Worm (Caenorhabditis elegans) whole organism, L4 larva: ENCODE results near the gene rsef-1.

Experiments used
- D1046.2 ChIP-seq: fragments of 200-800 bp; sonication (Bioruptor generic); IDR thresholded peaks from 2 replicates; pipeline ENCODE4 v1.3.6; 2022; ENCODE audit warnings: missing genetic modification characterization, missing compliant biosample characterization
- F44E2.7 ChIP-seq: fragments of 200-800 bp; sonication (Bioruptor generic); IDR thresholded peaks from 2 replicates; pipeline ENCODE4 v2.1.2; 2022; ENCODE audit warnings: missing genetic modification characterization, missing compliant biosample characterization
- T26A8.4 ChIP-seq: fragments of 200-800 bp; sonication (Bioruptor generic); IDR thresholded peaks from 2 replicates; pipeline ENCODE4 v1.3.6; 2022; ENCODE audit warnings: missing genetic modification characterization, missing compliant biosample characterization
- Y105C5A.15 ChIP-seq: fragments of 200-800 bp; sonication (Bioruptor generic); IDR thresholded peaks from 2 replicates; pipeline ENCODE4 v1.3.6; 2022; ENCODE audit warnings: missing genetic modification characterization, missing compliant biosample characterization
- Y75B8A.6 ChIP-seq: fragments of 200-800 bp; sonication (Bioruptor generic); IDR thresholded peaks from 2 replicates; pipeline ENCODE4 v1.3.6; 2022; ENCODE audit warnings: missing genetic modification reagents, missing genetic modification characterization, missing compliant biosample characterization
- ceh-20 ChIP-seq: fragments of 200-800 bp; sonication (Bioruptor generic); IDR thresholded peaks from 2 replicates; pipeline ENCODE4 v1.3.6; 2022; ENCODE audit warnings: missing genetic modification reagents, missing genetic modification characterization, missing compliant biosample characterization
- ceh-28 ChIP-seq: fragments of 150-350 bp; optimal IDR thresholded peaks from 2 replicates; lab custom pipeline; 2014; ENCODE audit warnings: missing biosample characterization, missing genetic modification reagents, missing genetic modification characterization
- ceh-32 ChIP-seq: sonication (generic microtip); optimal IDR thresholded peaks from 2 replicates; lab custom pipeline; 2016; ENCODE audit warnings: mild to moderate bottlenecking, missing genetic modification characterization, missing compliant biosample characterization; ENCODE audit not compliant: poor library complexity
- ceh-82 ChIP-seq: sonication (generic microtip); optimal IDR thresholded peaks from 2 replicates; lab custom pipeline; 2017; ENCODE audit warnings: missing biosample characterization, missing genetic modification characterization
- daf-16 ChIP-seq, 3 experiments: sonication (generic microtip); optimal IDR thresholded peaks; 2 replicates each; lab custom pipeline; 2016 to 2017; ENCODE audit warnings: missing genetic modification characterization in 3 of 3, missing genetic modification reagents in 3 of 3, mild to moderate bottlenecking in 2 of 3, missing compliant biosample characterization in 2 of 3, missing biosample characterization in 1 of 3, moderate library complexity in 1 of 3
- daf-19 ChIP-seq: fragments of 200-800 bp; sonication (Bioruptor generic); conservative IDR thresholded peaks from 2 replicates; pipeline ENCODE4 v1.3.6; 2022; ENCODE audit warnings: missing genetic modification characterization, missing compliant biosample characterization
- daf-8 ChIP-seq: fragments of 200-800 bp; sonication (Bioruptor generic); IDR thresholded peaks from 2 replicates; pipeline ENCODE4 v1.3.6; 2022; ENCODE audit warnings: missing genetic modification characterization, missing compliant biosample characterization
- dmd-9 ChIP-seq: fragments of 200-800 bp; sonication (Bioruptor generic); IDR thresholded peaks from 2 replicates; pipeline ENCODE4 v1.3.6; 2022; ENCODE audit warnings: missing genetic modification reagents, missing genetic modification characterization, missing compliant biosample characterization
- dpl-1 ChIP-seq: fragments of 150-350 bp; optimal IDR thresholded peaks from 2 replicates; lab custom pipeline; 2014; ENCODE audit warnings: missing biosample characterization, missing genetic modification reagents, missing genetic modification characterization
- dve-1 ChIP-seq: sonication (generic microtip); optimal IDR thresholded peaks from 2 replicates; lab custom pipeline; 2017; ENCODE audit warnings: antibody characterized with exemption, mild to moderate bottlenecking, missing genetic modification characterization, missing compliant biosample characterization; ENCODE audit not compliant: insufficient read depth
- egl-43 ChIP-seq: fragments of 200-800 bp; sonication (Bioruptor generic); IDR thresholded peaks from 2 replicates; pipeline ENCODE4 v1.3.6; 2022; ENCODE audit warnings: missing genetic modification reagents, missing genetic modification characterization, missing compliant biosample characterization
- fkh-10 ChIP-seq: fragments of 150-350 bp; optimal IDR thresholded peaks from 2 replicates; lab custom pipeline; 2014; ENCODE audit warnings: missing biosample characterization, missing genetic modification reagents, missing genetic modification characterization
- hif-1 ChIP-seq, 2 experiments: sonication (generic microtip); optimal IDR thresholded peaks; 2 replicates each; lab custom pipeline; 2016 to 2017; ENCODE audit warnings: missing compliant biosample characterization in 2 of 2, missing genetic modification characterization in 2 of 2, missing genetic modification reagents in 2 of 2, missing genotype in 2 of 2, mild to moderate bottlenecking in 1 of 2
- hlh-11 ChIP-seq: fragments of 200-800 bp; sonication (Bioruptor generic); optimal IDR thresholded peaks from 2 replicates; lab custom pipeline; 2018; ENCODE audit warnings: mild to moderate bottlenecking, missing genetic modification characterization, missing compliant biosample characterization
- hlh-30 ChIP-seq: sonication (generic microtip); optimal IDR thresholded peaks from 2 replicates; lab custom pipeline; 2017; ENCODE audit warnings: antibody characterized with exemption, mild to moderate bottlenecking, missing genetic modification characterization, missing compliant biosample characterization; ENCODE audit not compliant: insufficient read depth
- jun-1 ChIP-seq: fragments of 150-350 bp; optimal IDR thresholded peaks from 2 replicates; lab custom pipeline; 2014; ENCODE audit warnings: missing biosample characterization, missing genetic modification reagents, missing genetic modification characterization
- lim-7 ChIP-seq: fragments of 200-800 bp; sonication (Bioruptor generic); IDR thresholded peaks from 2 replicates; pipeline ENCODE4 v1.3.6; 2022; ENCODE audit warnings: missing genetic modification characterization, missing compliant biosample characterization
- lin-13 ChIP-seq: fragments of 150-350 bp; optimal IDR thresholded peaks from 2 replicates; lab custom pipeline; 2014; ENCODE audit warnings: missing biosample characterization, missing genetic modification reagents, missing genetic modification characterization
- lin-15B ChIP-seq: fragments of 150-350 bp; sonication (generic microtip); optimal IDR thresholded peaks from 3 replicates; lab custom pipeline; 2014; ENCODE audit warnings: missing biosample characterization, missing genetic modification characterization
- lin-38 ChIP-seq: fragments of 200-800 bp; sonication (Bioruptor generic); IDR thresholded peaks from 2 replicates; pipeline ENCODE4 v1.3.6; 2022; ENCODE audit warnings: missing genetic modification reagents, missing genetic modification characterization, missing compliant biosample characterization
- lir-3 ChIP-seq: sonication (generic microtip); optimal IDR thresholded peaks from 2 replicates; lab custom pipeline; 2016; ENCODE audit warnings: mild to moderate bottlenecking, missing genetic modification characterization, missing compliant biosample characterization
- lsy-2 ChIP-seq, 2 experiments: fragments of 150-350 bp in 1 of 2; sonication (generic microtip) in 1 of 2; optimal IDR thresholded peaks; 2 replicates each; lab custom pipeline; 2014 to 2017; ENCODE audit warnings: missing biosample characterization in 2 of 2, missing genetic modification characterization in 2 of 2
- mdl-1 ChIP-seq, 2 experiments: fragments of 150-350 bp in 1 of 2; sonication (generic microtip) in 1 of 2; optimal IDR thresholded peaks; 2 replicates each; lab custom pipeline; 2014 to 2017; ENCODE audit warnings: missing biosample characterization in 2 of 2, missing genetic modification characterization in 2 of 2
- mdt-29 ChIP-seq: fragments of 200-800 bp; sonication (Bioruptor generic); IDR thresholded peaks from 2 replicates; pipeline ENCODE4 v1.3.6; 2022; ENCODE audit warnings: missing genetic modification reagents, missing genetic modification characterization, missing compliant biosample characterization
- mep-1 ChIP-seq: fragments of 150-350 bp; sonication (generic microtip); optimal IDR thresholded peaks from 3 replicates; lab custom pipeline; 2014; ENCODE audit warnings: missing biosample characterization, missing genetic modification characterization
- mes-2 ChIP-seq: sonication (generic microtip); optimal IDR thresholded peaks from 2 replicates; lab custom pipeline; 2016; ENCODE audit warnings: missing genotype, mild to moderate bottlenecking, missing genetic modification characterization, missing compliant biosample characterization; ENCODE audit not compliant: poor library complexity, severe bottlenecking
- mxl-3 ChIP-seq: fragments of 200-800 bp; sonication (Bioruptor generic); optimal IDR thresholded peaks from 2 replicates; lab custom pipeline; 2018; ENCODE audit warnings: mild to moderate bottlenecking, missing genetic modification characterization, missing compliant biosample characterization
- nhr-11 ChIP-seq: fragments of 150-350 bp; optimal IDR thresholded peaks from 2 replicates; lab custom pipeline; 2014; ENCODE audit warnings: missing biosample characterization, missing genetic modification characterization
- nhr-111 ChIP-seq: fragments of 200-800 bp; sonication (Bioruptor generic); optimal IDR thresholded peaks from 2 replicates; lab custom pipeline; 2018; ENCODE audit warnings: mild to moderate bottlenecking, missing genetic modification characterization, missing compliant biosample characterization
- nhr-237 ChIP-seq: sonication (generic microtip); optimal IDR thresholded peaks from 2 replicates; lab custom pipeline; 2017; ENCODE audit warnings: missing biosample characterization, missing genetic modification characterization
- nhr-28 ChIP-seq: fragments of 150-350 bp; optimal IDR thresholded peaks from 2 replicates; lab custom pipeline; 2014; ENCODE audit warnings: missing biosample characterization, missing genetic modification characterization
- nhr-42 ChIP-seq: fragments of 200-800 bp; sonication (Bioruptor generic); IDR thresholded peaks from 2 replicates; pipeline ENCODE4 v1.3.6; 2022; ENCODE audit warnings: missing genetic modification characterization, missing compliant biosample characterization
- nhr-76 ChIP-seq: fragments of 150-350 bp; optimal IDR thresholded peaks from 2 replicates; lab custom pipeline; 2014; ENCODE audit warnings: missing biosample characterization, missing genetic modification characterization
- pha-4 ChIP-seq, 2 experiments: fragments of 150-350 bp in 1 of 2; fragments of 200-800 bp in 1 of 2; sonication (Bioruptor generic) in 1 of 2; IDR thresholded peaks in 1 of 2; optimal IDR thresholded peaks in 1 of 2; 2 replicates each; pipeline versions ENCODE4 v1.3.6 to Lab custom; 2014 to 2022; ENCODE audit warnings: missing genetic modification characterization in 2 of 2, missing genetic modification reagents in 2 of 2, missing biosample characterization in 1 of 2, missing compliant biosample characterization in 1 of 2
- php-3 ChIP-seq: fragments of 200-800 bp; sonication (Bioruptor generic); IDR thresholded peaks from 2 replicates; pipeline ENCODE4 v1.3.6; 2022; ENCODE audit warnings: missing genetic modification reagents, missing genetic modification characterization, missing compliant biosample characterization
- pqm-1 ChIP-seq: sonication (generic microtip); optimal IDR thresholded peaks from 2 replicates; lab custom pipeline; 2017; ENCODE audit warnings: missing biosample characterization, missing genetic modification characterization
- saeg-2 ChIP-seq: fragments of 200-800 bp; sonication (Bioruptor generic); IDR thresholded peaks from 2 replicates; pipeline ENCODE4 v1.3.6; 2022; ENCODE audit warnings: missing genetic modification reagents, missing genetic modification characterization, missing compliant biosample characterization
- set-16 ChIP-seq: fragments of 200-800 bp; sonication (Bioruptor generic); IDR thresholded peaks from 2 replicates; pipeline ENCODE4 v1.3.6; 2022; ENCODE audit warnings: missing genetic modification reagents, missing genetic modification characterization, missing compliant biosample characterization
- skn-1 ChIP-seq: fragments of 150-350 bp; optimal IDR thresholded peaks from 2 replicates; lab custom pipeline; 2014; ENCODE audit warnings: missing biosample characterization, missing genetic modification characterization
- snpc-1.2 ChIP-seq: fragments of 200-800 bp; sonication (Bioruptor generic); IDR thresholded peaks from 2 replicates; pipeline ENCODE4 v1.3.6; 2022; ENCODE audit warnings: missing genetic modification reagents, missing genetic modification characterization, missing compliant biosample characterization
- tra-1 ChIP-seq: fragments of 200-800 bp; sonication (Bioruptor generic); IDR thresholded peaks from 2 replicates; pipeline ENCODE4 v1.3.6; 2022; ENCODE audit warnings: missing genetic modification reagents, missing genetic modification characterization, missing compliant biosample characterization
- unc-39 ChIP-seq: sonication (generic microtip); optimal IDR thresholded peaks from 2 replicates; lab custom pipeline; 2017; ENCODE audit warnings: missing biosample characterization, missing genetic modification characterization
- unc-62 ChIP-seq, 3 experiments: fragments of 150-350 bp in 1 of 3; sonication (generic microtip); optimal IDR thresholded peaks in 2 of 3; peaks in 1 of 3; 1 replicate in 1 of 3; 2 replicates in 2 of 3; lab custom pipeline; 2014 to 2017; ENCODE audit warnings: missing biosample characterization in 3 of 3, missing genetic modification characterization in 3 of 3, missing genetic modification reagents in 3 of 3, missing genotype in 1 of 3
- zfp-2 ChIP-seq: sonication (generic microtip); optimal IDR thresholded peaks from 2 replicates; lab custom pipeline; 2016; ENCODE audit warnings: mild to moderate bottlenecking, missing genetic modification characterization, missing compliant biosample characterization
- zip-2 ChIP-seq: fragments of 150-350 bp; optimal IDR thresholded peaks from 2 replicates; lab custom pipeline; 2014; ENCODE audit warnings: missing biosample characterization, missing genetic modification characterization

rsef-1 gene

ce11 chrX:3101562-3101961 lies 42.4 kb upstream of the rsef-1 start:
- TF ChIP-seq daf-16 (GFP tag; optimal IDR thresholded peaks at IDR 0.05; lab: Kevin White, UChicago): no peak
- no peak for TF ChIP-seq daf-16 (tag; optimal IDR thresholded peaks at IDR 0.05; lab: Kevin White, UChicago)
- TF ChIP-seq lir-3 (tag; lab: Kevin White, UChicago): no peak
- no peak for TF ChIP-seq set-16 (GFP tag; lab: Robert Waterston, UW)
- no peak for TF ChIP-seq ceh-32 (tag; lab: Kevin White, UChicago)
- TF ChIP-seq dpl-1 (GFP tag; lab: Kevin White, UChicago): no peak
- TF ChIP-seq mes-2 (tag; lab: Kevin White, UChicago): peak; percentile 63
- TF ChIP-seq D1046.2 (GFP tag; lab: Robert Waterston, UW): no peak
- no peak for TF ChIP-seq jun-1 (tag; lab: Kevin White, UChicago)
- no peak for TF ChIP-seq hif-1 (tag; optimal IDR thresholded peaks at IDR 0.05; lab: Kevin White, UChicago)
- no peak for TF ChIP-seq pqm-1
- no peak for TF ChIP-seq egl-43 (GFP tag; lab: Robert Waterston, UW)
- peak; percentile 72 for TF ChIP-seq hlh-30 (tag; lab: Kevin White, UChicago)
- TF ChIP-seq daf-8 (GFP tag; lab: Robert Waterston, UW): no peak
- TF ChIP-seq lsy-2 (tag; optimal IDR thresholded peaks at IDR 0.05; lab: Kevin White, UChicago): peak in 1 of 2 experiments; percentile 20
- TF ChIP-seq nhr-237 (tag; lab: Kevin White, UChicago): no peak
- TF ChIP-seq ceh-82: no peak
- TF ChIP-seq snpc-1.2 (GFP tag; lab: Robert Waterston, UW): no peak
- no peak for TF ChIP-seq zfp-2 (tag; lab: Kevin White, UChicago)
- no peak for TF ChIP-seq lim-7 (GFP tag; lab: Robert Waterston, UW)
- TF ChIP-seq mxl-3 (GFP tag; lab: Kevin White, UChicago): no peak
- no peak for TF ChIP-seq mdt-29 (GFP tag; lab: Robert Waterston, UW)
- TF ChIP-seq skn-1: no peak
- no peak for TF ChIP-seq ceh-28 (tag; lab: Kevin White, UChicago)
- no peak for TF ChIP-seq Y75B8A.6 (GFP tag; lab: Robert Waterston, UW)
- no peak for TF ChIP-seq mdl-1 (tag; optimal IDR thresholded peaks at IDR 0.05; lab: Kevin White, UChicago)
- peak; percentile 28 for TF ChIP-seq dve-1
- TF ChIP-seq nhr-42 (GFP tag; lab: Robert Waterston, UW): no peak
- no peak for TF ChIP-seq nhr-111 (GFP tag; lab: Kevin White, UChicago)
- no peak for TF ChIP-seq F44E2.7 (GFP tag; lab: Robert Waterston, UW)
- peak; percentile 7 for TF ChIP-seq nhr-28 (tag; lab: Kevin White, UChicago)
- TF ChIP-seq saeg-2 (GFP tag; lab: Robert Waterston, UW): no peak
- no peak for TF ChIP-seq daf-19 (GFP tag; lab: Robert Waterston, UW)
- peak; percentile 37 for TF ChIP-seq hlh-11 (tag; lab: Kevin White, UChicago)
- no peak for TF ChIP-seq nhr-11
- TF ChIP-seq Y105C5A.15 (GFP tag; lab: Robert Waterston, UW): no peak
- TF ChIP-seq T26A8.4 (GFP tag; lab: Robert Waterston, UW): 0 out of 2 replicates have a peak, but pooled peaks have one; percentile 17
- 0 out of 2 replicates have a peak, but pooled peaks have one; percentile 23 for TF ChIP-seq tra-1
- TF ChIP-seq unc-62 (GFP tag; optimal IDR thresholded peaks at IDR 0.05 in 1 of 2; lab: Kevin White, UChicago): peak in 1 of 2 experiments; percentile 18
- TF ChIP-seq unc-62 (tag; optimal IDR thresholded peaks at IDR 0.05; lab: Kevin White, UChicago): no peak
- TF ChIP-seq lin-15B (tag; lab: Kevin White, UChicago): no peak
- TF ChIP-seq fkh-10 (GFP tag; lab: Kevin White, UChicago): no peak
- no peak for TF ChIP-seq pha-4 (GFP tag; IDR thresholded peaks at IDR 0.05; lab: Robert Waterston, UW)
- TF ChIP-seq pha-4 (tag; optimal IDR thresholded peaks at IDR 0.05; lab: Kevin White, UChicago): peak; percentile 83
- no peak for TF ChIP-seq zip-2 (tag; lab: Kevin White, UChicago)
- no peak for TF ChIP-seq lin-38 (GFP tag; lab: Robert Waterston, UW)
- TF ChIP-seq lin-13 (GFP tag; lab: Kevin White, UChicago): no peak
- no peak for TF ChIP-seq unc-39 (tag; lab: Kevin White, UChicago)
- TF ChIP-seq mep-1 (tag; lab: Kevin White, UChicago): peak; percentile 3
- no peak for TF ChIP-seq nhr-76 (tag; lab: Kevin White, UChicago)
- TF ChIP-seq ceh-20 (GFP tag; lab: Robert Waterston, UW): no peak
- no peak for TF ChIP-seq php-3 (GFP tag; lab: Robert Waterston, UW)
- no peak for TF ChIP-seq dmd-9
